Fruit fly (Drosophila melanogaster) whole organism, embryonic: ENCODE data around the gene Os-C.

Source experiments
- Asciz ChIP-seq: fragments of 200-800 bp; sonication (Bioruptor generic); optimal IDR thresholded peaks from 2 replicates; lab custom pipeline; 2017; ENCODE audit warnings: missing biosample characterization, mild to moderate bottlenecking, missing genetic modification characterization, missing genetic modification reagents
- Atf6 ChIP-seq: fragments of 200-800 bp; sonication (Bioruptor generic); IDR thresholded peaks from 2 replicates; pipeline ENCODE4 v1.3.6; 2022; ENCODE audit warnings: missing biosample characterization, missing genetic modification characterization
- BEAF-32 ChIP-seq: fragments of 200-800 bp; sonication (Bioruptor generic); optimal IDR thresholded peaks from 3 replicates; lab custom pipeline; 2017; ENCODE audit warnings: missing biosample characterization, missing genetic modification characterization, mild to moderate bottlenecking, moderate library complexity, missing genetic modification reagents
- Bgb ChIP-seq: fragments of 200-800 bp; sonication (Bioruptor generic); IDR thresholded peaks from 2 replicates; pipeline ENCODE4 v1.3.6; 2022; ENCODE audit warnings: missing biosample characterization, missing genetic modification characterization; ENCODE audit not compliant: partially characterized antibody
- Bteb2 ChIP-seq: fragments of 200-800 bp; sonication (Bioruptor generic); optimal IDR thresholded peaks from 2 replicates; lab custom pipeline; 2016; ENCODE audit warnings: missing biosample characterization, missing genetic modification characterization
- CG12942 ChIP-seq: fragments of 200-800 bp; sonication (Bioruptor generic); optimal IDR thresholded peaks from 3 replicates; lab custom pipeline; 2016; ENCODE audit warnings: missing biosample characterization, missing genetic modification characterization
- CG14965 ChIP-seq: fragments of 200-800 bp; sonication (Bioruptor generic); optimal IDR thresholded peaks from 2 replicates; lab custom pipeline; 2016; ENCODE audit warnings: missing biosample characterization, missing genetic modification characterization, borderline replicate concordance
- CG1602 ChIP-seq: fragments of 200-800 bp; sonication (Bioruptor generic); optimal IDR thresholded peaks from 3 replicates; lab custom pipeline; 2016; ENCODE audit warnings: missing biosample characterization, missing genetic modification characterization
- CG1603 ChIP-seq: fragments of 200-800 bp; sonication (Bioruptor generic); optimal IDR thresholded peaks from 2 replicates; lab custom pipeline; 2019; ENCODE audit warnings: missing biosample characterization, mild to moderate bottlenecking, missing genetic modification characterization, moderate library complexity
- CG18476 ChIP-seq: fragments of 200-800 bp; sonication (Bioruptor generic); optimal IDR thresholded peaks from 2 replicates; lab custom pipeline; 2016; ENCODE audit warnings: missing biosample characterization, mild to moderate bottlenecking, missing genetic modification characterization
- CG2889 ChIP-seq: fragments of 200-800 bp; sonication (Bioruptor generic); IDR thresholded peaks from 3 replicates; pipeline ENCODE4 v1.3.6; 2022; ENCODE audit warnings: missing biosample characterization, missing genetic modification characterization
- CG34376 ChIP-seq: fragments of 200-800 bp; sonication (Bioruptor generic); optimal IDR thresholded peaks from 2 replicates; lab custom pipeline; 2018; ENCODE audit warnings: missing biosample characterization, mild to moderate bottlenecking, missing genetic modification characterization
- CG4328 ChIP-seq: fragments of 200-800 bp; sonication (Bioruptor generic); optimal IDR thresholded peaks from 3 replicates; lab custom pipeline; 2017; ENCODE audit warnings: missing biosample characterization, missing genetic modification reagents, missing genetic modification characterization
- CG4404 ChIP-seq: fragments of 200-800 bp; sonication (Bioruptor generic); IDR thresholded peaks from 2 replicates; pipeline ENCODE4 v1.3.6; 2022; ENCODE audit warnings: missing biosample characterization, missing genetic modification characterization
- CG4424 ChIP-seq: fragments of 200-800 bp; sonication (Bioruptor generic); optimal IDR thresholded peaks from 3 replicates; lab custom pipeline; 2016; ENCODE audit warnings: missing biosample characterization, missing genetic modification characterization
- CG7745 ChIP-seq: fragments of 200-800 bp; sonication (Bioruptor generic); optimal IDR thresholded peaks from 2 replicates; lab custom pipeline; 2018; ENCODE audit warnings: missing biosample characterization, mild to moderate bottlenecking, missing genetic modification characterization, moderate library complexity
- CG9727 ChIP-seq: fragments of 200-800 bp; sonication (Bioruptor generic); optimal IDR thresholded peaks from 3 replicates; lab custom pipeline; 2017; ENCODE audit warnings: missing biosample characterization, mild to moderate bottlenecking, missing genetic modification characterization
- Camta ChIP-seq: fragments of 200-800 bp; sonication (Bioruptor generic); optimal IDR thresholded peaks from 2 replicates; lab custom pipeline; 2016; ENCODE audit warnings: missing biosample characterization, missing genetic modification characterization
- Dll ChIP-seq: fragments of 200-800 bp; sonication (Bioruptor generic); IDR thresholded peaks from 4 replicates; pipeline ENCODE4 v1.3.6; 2022; ENCODE audit warnings: missing biosample characterization, missing genetic modification characterization; ENCODE audit not compliant: partially characterized antibody
- Dp ChIP-seq: fragments of 200-800 bp; sonication (Bioruptor generic); optimal IDR thresholded peaks from 2 replicates; lab custom pipeline; 2018; ENCODE audit warnings: missing biosample characterization, mild to moderate bottlenecking, missing genetic modification characterization, moderate library complexity
- Dref ChIP-seq: fragments of 200-800 bp; sonication (Bioruptor generic); IDR thresholded peaks from 2 replicates; pipeline ENCODE4 v1.3.6; 2022; ENCODE audit warnings: missing biosample characterization, missing genetic modification characterization
- Drgx ChIP-seq: fragments of 200-800 bp; sonication (Bioruptor generic); IDR thresholded peaks from 2 replicates; pipeline ENCODE4 v1.3.6; 2022; ENCODE audit warnings: missing biosample characterization, missing genetic modification characterization
- E2f1 ChIP-seq: fragments of 200-800 bp; sonication (Bioruptor generic); IDR thresholded peaks from 2 replicates; pipeline ENCODE4 v1.3.6; 2022; ENCODE audit warnings: missing biosample characterization, missing genetic modification characterization
- Ets97D ChIP-seq: fragments of 200-800 bp; sonication (Bioruptor generic); optimal IDR thresholded peaks from 3 replicates; lab custom pipeline; 2016; ENCODE audit warnings: missing biosample characterization, missing genetic modification characterization
- Fer2 ChIP-seq: fragments of 200-800 bp; sonication (Bioruptor generic); optimal IDR thresholded peaks from 2 replicates; lab custom pipeline; 2018; ENCODE audit warnings: missing biosample characterization, mild to moderate bottlenecking, missing genetic modification characterization, moderate library complexity
- HLHmδ ChIP-seq: fragments of 200-800 bp; sonication (Bioruptor generic); optimal IDR thresholded peaks from 2 replicates; lab custom pipeline; 2018; ENCODE audit warnings: missing biosample characterization, mild to moderate bottlenecking, missing genetic modification characterization, moderate library complexity
- Hand ChIP-seq: fragments of 200-800 bp; sonication (Bioruptor generic); optimal IDR thresholded peaks from 2 replicates; lab custom pipeline; 2017; ENCODE audit warnings: mild to moderate bottlenecking, missing biosample characterization, missing genetic modification reagents, missing genetic modification characterization
- Med ChIP-seq: fragments of 200-800 bp; sonication (Bioruptor generic); peaks from one replicate; lab custom pipeline; 2016; ENCODE audit warnings: missing biosample characterization, missing genetic modification characterization, mild to moderate bottlenecking, inconsistent platforms, moderate library complexity
- Nf-YA ChIP-seq: fragments of 200-800 bp; sonication (Bioruptor generic); IDR thresholded peaks from 2 replicates; pipeline ENCODE4 v1.3.6; 2022; ENCODE audit warnings: missing biosample characterization, missing genetic modification characterization
- Opbp ChIP-seq: fragments of 200-800 bp; sonication (Bioruptor generic); IDR thresholded peaks from 3 replicates; pipeline ENCODE4 v1.3.6; 2022; ENCODE audit warnings: missing biosample characterization, missing genetic modification characterization; ENCODE audit not compliant: partially characterized antibody
- Scr ChIP-seq: fragments of 200-800 bp; sonication (Bioruptor generic); IDR thresholded peaks from 2 replicates; pipeline ENCODE4 v1.3.6; 2022; ENCODE audit warnings: missing biosample characterization, missing genetic modification characterization; ENCODE audit not compliant: partially characterized antibody
- Tbp ChIP-seq: fragments of >200 bp; optimal IDR thresholded peaks from 2 replicates; lab custom pipeline; 2018; ENCODE audit warnings: missing biosample characterization, missing genetic modification characterization
- YL-1 ChIP-seq: fragments of 200-800 bp; sonication (Bioruptor generic); optimal IDR thresholded peaks from 3 replicates; lab custom pipeline; 2017; ENCODE audit warnings: missing biosample characterization, mild to moderate bottlenecking, missing genetic modification characterization
- amos ChIP-seq: fragments of 200-800 bp; sonication (Bioruptor generic); IDR thresholded peaks from 2 replicates; pipeline ENCODE4 v1.3.6; 2022; ENCODE audit warnings: missing biosample characterization, missing genetic modification characterization; ENCODE audit not compliant: partially characterized antibody
- bbx ChIP-seq: fragments of 200-800 bp; sonication (Bioruptor generic); IDR thresholded peaks from 2 replicates; pipeline ENCODE4 v1.3.6; 2022; ENCODE audit warnings: missing biosample characterization, missing genetic modification characterization; ENCODE audit not compliant: partially characterized antibody
- corto ChIP-seq: fragments of 200-800 bp; sonication (Bioruptor generic); optimal IDR thresholded peaks from 2 replicates; lab custom pipeline; 2016; ENCODE audit warnings: missing biosample characterization, mild to moderate bottlenecking, missing genetic modification characterization, moderate library complexity
- da ChIP-seq: fragments of 200-800 bp; sonication (Bioruptor generic); optimal IDR thresholded peaks from 2 replicates; lab custom pipeline; 2016; ENCODE audit warnings: missing biosample characterization, missing genetic modification characterization
- fd96Cb ChIP-seq: fragments of 200-800 bp; sonication (Bioruptor generic); optimal IDR thresholded peaks from 2 replicates; lab custom pipeline; 2018; ENCODE audit warnings: missing biosample characterization, mild to moderate bottlenecking, missing genetic modification characterization, moderate library complexity
- ftz-f1 ChIP-seq: fragments of 200-800 bp; sonication (Bioruptor generic); optimal IDR thresholded peaks from 2 replicates; lab custom pipeline; 2016; ENCODE audit warnings: missing biosample characterization, missing genetic modification characterization
- oc ChIP-seq: fragments of 200-800 bp; sonication (Bioruptor generic); optimal IDR thresholded peaks from 2 replicates; lab custom pipeline; 2018; ENCODE audit warnings: missing biosample characterization, mild to moderate bottlenecking, missing genetic modification characterization, moderate library complexity
- pfk ChIP-seq: fragments of 200-800 bp; sonication (Bioruptor generic); optimal IDR thresholded peaks from 2 replicates; lab custom pipeline; 2018; ENCODE audit warnings: missing biosample characterization, mild to moderate bottlenecking, missing genetic modification characterization, moderate library complexity
- psq ChIP-seq: fragments of 200-800 bp; sonication (Bioruptor generic); optimal IDR thresholded peaks from 2 replicates; lab custom pipeline; 2017; ENCODE audit warnings: missing biosample characterization, missing genetic modification characterization
- pzg ChIP-seq: fragments of 200-800 bp; sonication (Bioruptor generic); optimal IDR thresholded peaks from 3 replicates; lab custom pipeline; 2018; ENCODE audit warnings: missing biosample characterization, mild to moderate bottlenecking, missing genetic modification characterization, moderate library complexity
- scrt ChIP-seq: fragments of 200-800 bp; sonication (Bioruptor generic); optimal IDR thresholded peaks from 2 replicates; lab custom pipeline; 2018; ENCODE audit warnings: missing biosample characterization, mild to moderate bottlenecking, missing genetic modification characterization, moderate library complexity
- sens ChIP-seq: fragments of 200-800 bp; sonication (Bioruptor generic); peaks from one replicate; lab custom pipeline; 2016; ENCODE audit warnings: missing biosample characterization, missing genetic modification characterization
- sqz ChIP-seq: fragments of 200-800 bp; sonication (Bioruptor generic); optimal IDR thresholded peaks from 3 replicates; lab custom pipeline; 2018; ENCODE audit warnings: missing biosample characterization, mild to moderate bottlenecking, missing genetic modification characterization
- tio ChIP-seq: fragments of 200-800 bp; sonication (Bioruptor generic); optimal IDR thresholded peaks from 2 replicates; lab custom pipeline; 2017; ENCODE audit warnings: missing biosample characterization, missing genetic modification characterization, inconsistent platforms
- z ChIP-seq: fragments of 200-800 bp; sonication (Bioruptor generic); IDR thresholded peaks from 3 replicates; pipeline ENCODE4 v1.3.6; 2022; ENCODE audit warnings: missing biosample characterization, missing genetic modification characterization
- zf30C ChIP-seq: fragments of 200-800 bp; sonication (Bioruptor generic); optimal IDR thresholded peaks from 3 replicates; lab custom pipeline; 2018; ENCODE audit warnings: missing biosample characterization, mild to moderate bottlenecking, missing genetic modification characterization

The Os-C gene

dm6 chr3R:8007595-8008255, 29.0 kb downstream of the Os-C start, which contains the start of gene CG2767 (continued):
- peak; percentile 85 for TF ChIP-seq scrt (GFP tag; lab: Kevin White, UChicago)
- TF ChIP-seq Drgx = no peak
- no peak for TF ChIP-seq Nf-YA (GFP tag; lab: Robert Waterston, UW)
- TF ChIP-seq Asciz (GFP tag; lab: Kevin White, UChicago) = no peak
- TF ChIP-seq E2f1 (GFP tag; lab: Robert Waterston, UW) = no peak
- no peak for TF ChIP-seq fd96Cb (tag; lab: Kevin White, UChicago)
- TF ChIP-seq Dll (GFP tag; lab: Robert Waterston, UW) = 0 out of 4 replicates have a peak, but pooled peaks have one; percentile 24
- no peak for TF ChIP-seq Fer2 (tag; lab: Kevin White, UChicago)
- peak; percentile 10; the same call in 1 of the 2 replicates for TF ChIP-seq amos (GFP tag; lab: Robert Waterston, UW)
- peak; percentile 12 for TF ChIP-seq YL-1 (GFP tag; lab: Kevin White, UChicago)
- TF ChIP-seq CG9727 (GFP tag; lab: Kevin White, UChicago) = no peak
- no peak for TF ChIP-seq CG7745 (tag; lab: Kevin White, UChicago)
- TF ChIP-seq CG4328 = no peak
- no peak for TF ChIP-seq sqz (GFP tag; lab: Kevin White, UChicago)
- TF ChIP-seq Bgb (GFP tag; lab: Robert Waterston, UW) = peak; percentile 11; the same call in 1 of the 2 replicates
- no peak for TF ChIP-seq Scr (GFP tag; lab: Robert Waterston, UW)
- TF ChIP-seq Opbp (GFP tag; lab: Robert Waterston, UW) = peak; percentile 8; the same call in 2 of the 3 replicates
- TF ChIP-seq CG12942 (GFP tag; lab: Kevin White, UChicago) = no peak
- TF ChIP-seq CG1603 (tag; lab: Kevin White, UChicago) = peak; percentile 20
- no peak for TF ChIP-seq Tbp (GFP tag; lab: Kevin White, UChicago)
- no peak for TF ChIP-seq HLHmδ (GFP tag; lab: Kevin White, UChicago)
- no peak for TF ChIP-seq pfk (GFP tag; lab: Kevin White, UChicago)
- no peak for TF ChIP-seq Camta (GFP tag; lab: Kevin White, UChicago)
- peak; percentile 56 for TF ChIP-seq pzg (GFP tag; lab: Kevin White, UChicago)
- TF ChIP-seq CG34376 (GFP tag; lab: Kevin White, UChicago) = peak; percentile 8
- TF ChIP-seq Hand = no peak
- no peak for TF ChIP-seq CG2889 (GFP tag; lab: Robert Waterston, UW)
- TF ChIP-seq CG18476 (GFP tag; lab: Kevin White, UChicago) = no peak
- TF ChIP-seq psq = no peak
- no peak for TF ChIP-seq corto (GFP tag; lab: Kevin White, UChicago)
- TF ChIP-seq BEAF-32 (GFP tag; lab: Kevin White, UChicago) = peak; percentile 10
- TF ChIP-seq oc (tag; lab: Kevin White, UChicago) = peak; percentile 12
- no peak for TF ChIP-seq tio (GFP tag; lab: Kevin White, UChicago)
- TF ChIP-seq Dp (GFP tag; lab: Kevin White, UChicago) = peak; percentile 84
- TF ChIP-seq CG4404 (GFP tag; lab: Robert Waterston, UW) = no peak
- no peak for TF ChIP-seq ftz-f1 (GFP tag; lab: Kevin White, UChicago)
- TF ChIP-seq da (GFP tag; lab: Kevin White, UChicago) = no peak
- no peak for TF ChIP-seq z (GFP tag; lab: Robert Waterston, UW)
- no peak for TF ChIP-seq Atf6 (GFP tag; lab: Robert Waterston, UW)
- no peak for TF ChIP-seq Med (GFP tag; lab: Kevin White, UChicago)
- no peak for TF ChIP-seq CG4424 (GFP tag; lab: Kevin White, UChicago)
- TF ChIP-seq Ets97D (GFP tag; lab: Kevin White, UChicago) = no peak
- peak; percentile 69 for TF ChIP-seq Dref (GFP tag; lab: Robert Waterston, UW)
- 0 out of 2 replicates have a peak, but pooled peaks have one; percentile 10 for TF ChIP-seq bbx (GFP tag; lab: Robert Waterston, UW)
- TF ChIP-seq Bteb2 = no peak
- TF ChIP-seq CG1602 = no peak
- TF ChIP-seq zf30C (GFP tag; lab: Kevin White, UChicago) = no peak
- peak; percentile 40 for TF ChIP-seq sens (GFP tag; lab: Kevin White, UChicago)
- TF ChIP-seq CG14965 = no peak
